Worm (Caenorhabditis elegans) whole organism, L1 larva: ENCODE data around the gene ZK666.11.

Experiments
- lsy-2 ChIP-seq, 2 experiments: fragments of 150-350 bp; optimal IDR thresholded peaks; 2 replicates each; lab custom pipeline; 2014; ENCODE audit warnings: missing biosample characterization in 2 of 2, missing genetic modification characterization in 2 of 2
- unc-86 ChIP-seq: sonication (generic microtip); optimal IDR thresholded peaks from 2 replicates; lab custom pipeline; 2016; ENCODE audit warnings: missing genetic modification characterization, missing compliant biosample characterization

ce11 chrII:10476959-10477358 is 5.4 kb upstream of the ZK666.11 start, which contains the start of gene ZK666.4:
- TF ChIP-seq unc-86 (tag; lab: Kevin White, UChicago), result no peak
- TF ChIP-seq lsy-2 (tag; optimal IDR thresholded peaks at IDR 0.05; lab: Kevin White, UChicago), result no peak
